Worm (Caenorhabditis elegans) whole organism, early embryonic: ENCODE results near the gene srw-108.

Source experiments
- B0310.2 ChIP-seq: sonication (generic microtip); optimal IDR thresholded peaks from 2 replicates; lab custom pipeline; 2016; ENCODE audit warnings: mild to moderate bottlenecking, missing genetic modification characterization, missing compliant biosample characterization
- F13C5.2 ChIP-seq: sonication (generic microtip); optimal IDR thresholded peaks from 2 replicates; lab custom pipeline; 2017; ENCODE audit warnings: mild to moderate bottlenecking, missing genetic modification characterization, inconsistent platforms, missing compliant biosample characterization
- aly-1 ChIP-seq: sonication (generic microtip); optimal IDR thresholded peaks from 2 replicates; lab custom pipeline; 2016; ENCODE audit warnings: missing genetic modification characterization, missing compliant biosample characterization
- ama-1 ChIP-seq: fragments of 150-350 bp; optimal IDR thresholded peaks from 2 replicates; lab custom pipeline; 2014
- ceh-13 ChIP-seq: fragments of 200-800 bp; sonication (Bioruptor generic); optimal IDR thresholded peaks from 2 replicates; lab custom pipeline; 2018; ENCODE audit warnings: mild to moderate bottlenecking, missing genetic modification characterization, missing compliant biosample characterization
- ceh-36 ChIP-seq: sonication (generic microtip); optimal IDR thresholded peaks from 2 replicates; lab custom pipeline; 2016; ENCODE audit warnings: missing genetic modification characterization, inconsistent platforms, missing compliant biosample characterization
- ets-7 ChIP-seq: sonication (generic microtip); optimal IDR thresholded peaks from 2 replicates; lab custom pipeline; 2016; ENCODE audit warnings: missing genotype, missing genetic modification characterization, missing compliant biosample characterization
- hmbx-1 ChIP-seq: sonication (generic microtip); optimal IDR thresholded peaks from 2 replicates; lab custom pipeline; 2016; ENCODE audit warnings: mild to moderate bottlenecking, missing genetic modification characterization, missing compliant biosample characterization
- hnd-1 ChIP-seq: sonication (generic microtip); optimal IDR thresholded peaks from 2 replicates; lab custom pipeline; 2016; ENCODE audit warnings: missing genetic modification characterization, missing compliant biosample characterization
- pes-1 ChIP-seq: fragments of 200-800 bp; sonication (Bioruptor generic); IDR thresholded peaks from 2 replicates; pipeline ENCODE4 v1.3.6; 2022; ENCODE audit warnings: missing genetic modification reagents, missing genetic modification characterization, missing compliant biosample characterization
- tra-4 ChIP-seq: sonication (generic microtip); optimal IDR thresholded peaks from 2 replicates; lab custom pipeline; 2017; ENCODE audit warnings: missing genetic modification characterization, missing compliant biosample characterization

ce11 chrV:553067-553466 lies 25.4 kb downstream of the srw-108 start, which contains the start of gene C14C6.8:
- no peak for TF ChIP-seq ceh-13 (GFP tag; lab: Kevin White, UChicago)
- no peak for TF ChIP-seq hnd-1 (tag; lab: Kevin White, UChicago)
- no peak for TF ChIP-seq ama-1 (lab: Kevin White, UChicago)
- TF ChIP-seq F13C5.2 (tag; lab: Kevin White, UChicago), result no peak
- no peak for TF ChIP-seq ceh-36
- no peak for TF ChIP-seq ets-7 (tag; lab: Kevin White, UChicago)
- no peak for TF ChIP-seq hmbx-1 (tag; lab: Kevin White, UChicago)
- TF ChIP-seq aly-1 (tag; lab: Kevin White, UChicago), result no peak
- no peak for TF ChIP-seq B0310.2 (tag; lab: Kevin White, UChicago)
- TF ChIP-seq tra-4 (tag; lab: Kevin White, UChicago), result no peak
- no peak for TF ChIP-seq pes-1 (GFP tag; lab: Robert Waterston, UW)
